Fruit fly (Drosophila melanogaster): ENCODE measurements around the gene CG32573.
A peak's percentile ranks its signal among the peaks of the same experiment; 100 is the strongest.

The CG32573 gene

dm6 chrX:16677163-16677562 lies 26.0 kb downstream of the CG32573 start (continued):
- TF ChIP-seq lz (GFP tag; optimal IDR thresholded peaks at IDR 0.05) (no peak), Sox14 (GFP tag; optimal IDR thresholded peaks at IDR 0.05) (no peak), CG10631 (GFP tag; optimal IDR thresholded peaks at IDR 0.05) (peak; percentile 17), fkh (GFP tag; optimal IDR thresholded peaks at IDR 0.05) (no peak), acj6 (GFP tag; optimal IDR thresholded peaks at IDR 0.05) (peak; percentile 20), CG9139 (GFP tag; optimal IDR thresholded peaks at IDR 0.05) (no peak), CG11902 (GFP tag; optimal IDR thresholded peaks at IDR 0.05) (no peak)

- TF ChIP-seq net (GFP tag; optimal IDR thresholded peaks at IDR 0.05) = no peak
- TF ChIP-seq Hr4 (GFP tag; optimal IDR thresholded peaks at IDR 0.05) = no peak
- no peak for TF ChIP-seq CG7368 (GFP tag; optimal IDR thresholded peaks at IDR 0.05)
- no peak for TF ChIP-seq Sox102F (GFP tag; optimal IDR thresholded peaks at IDR 0.05)
- no peak for TF ChIP-seq Lpt (GFP tag; optimal IDR thresholded peaks at IDR 0.05)
- no peak for TF ChIP-seq CG8319 (GFP tag; optimal IDR thresholded peaks at IDR 0.05)
- TF ChIP-seq esn (GFP tag; optimal IDR thresholded peaks at IDR 0.05) = no peak
- TF ChIP-seq dsx (GFP tag; optimal IDR thresholded peaks at IDR 0.05; ENCODE audit: poor library complexity, severe bottlenecking) = no peak
- no peak for TF ChIP-seq CG4318 (GFP tag; optimal IDR thresholded peaks at IDR 0.05)
- no peak for TF ChIP-seq CG32006 (GFP tag; optimal IDR thresholded peaks at IDR 0.05)
- TF ChIP-seq Sox15 (GFP tag; optimal IDR thresholded peaks at IDR 0.05) = no peak
- TF ChIP-seq CG15336 (GFP tag; IDR thresholded peaks at IDR 0.05) = no peak
- TF ChIP-seq CG11762 (GFP tag; optimal IDR thresholded peaks at IDR 0.05; ENCODE audit: insufficient read depth) = no peak
- TF ChIP-seq Blimp-1 (GFP tag; optimal IDR thresholded peaks at IDR 0.05) = no peak
- no peak for TF ChIP-seq CG31627 (GFP tag; optimal IDR thresholded peaks at IDR 0.05)
- no peak for TF ChIP-seq Ets96B (tag; optimal IDR thresholded peaks at IDR 0.05)
- no peak for TF ChIP-seq CG8632 (GFP tag; optimal IDR thresholded peaks at IDR 0.05)
These were observed 27.7 kb downstream of the CG32573 start, which contains the start of the genes CG13010 and sing for dm6 chrX:16678845-16679347. Gene CG13010, minus strand, starts transcription at chrX:16678945. Gene sing, plus strand, starts transcription at chrX:16679297.

- TF ChIP-seq achi (GFP tag; optimal IDR thresholded peaks at IDR 0.05) = peak; percentile 29
- peak; percentile 5 for TF ChIP-seq pdm3 (GFP tag; optimal IDR thresholded peaks at IDR 0.05)
- TF ChIP-seq CG11294 (GFP tag; IDR thresholded peaks at IDR 0.05) = no peak
- peak; percentile 35 for TF ChIP-seq Sox14 (GFP tag; optimal IDR thresholded peaks at IDR 0.05)
- peak; percentile 93 for TF ChIP-seq dsx (GFP tag; optimal IDR thresholded peaks at IDR 0.05; ENCODE audit: poor library complexity, severe bottlenecking)
- TF ChIP-seq fkh (GFP tag; optimal IDR thresholded peaks at IDR 0.05) = no peak
- TF ChIP-seq Smox (GFP tag; optimal IDR thresholded peaks at IDR 0.05) = no peak
- no peak for TF ChIP-seq Eip93F (GFP tag; optimal IDR thresholded peaks at IDR 0.05)
- peak; percentile 21 for TF ChIP-seq Eip78C (GFP tag)
- no peak for TF ChIP-seq CG31627 (GFP tag; optimal IDR thresholded peaks at IDR 0.05)
These were observed 32.6 kb downstream of the CG32573 start, which contains the start of gene Axs for dm6 chrX:16683765-16684164. Gene Axs, minus strand, starts transcription at chrX:16683895.

dm6 chrX:16687400-16688105 lies 36.4 kb downstream of the CG32573 start:
- TF ChIP-seq CG6792 (GFP tag; optimal IDR thresholded peaks at IDR 0.05) (no peak), fd59A (GFP tag; optimal IDR thresholded peaks at IDR 0.05) (no peak), salr (GFP tag; optimal IDR thresholded peaks at IDR 0.05) (no peak), CG10669 (GFP tag; optimal IDR thresholded peaks at IDR 0.05) (no peak), CG34406 (GFP tag; optimal IDR thresholded peaks at IDR 0.05) (no peak), CG6276 (GFP tag; optimal IDR thresholded peaks at IDR 0.05) (no peak), achi (GFP tag; optimal IDR thresholded peaks at IDR 0.05) (no peak), CG6163 (GFP tag; IDR thresholded peaks at IDR 0.05) (no peak), Ets96B (tag; optimal IDR thresholded peaks at IDR 0.05) (no peak)

Measured in whole organism, prepupa.